Worm (Caenorhabditis elegans) whole organism, mixed stage, embryonic: ENCODE results near the gene acdh-13.

Experiments
- M03D4.4 ChIP-seq: sonication (generic microtip); optimal IDR thresholded peaks from 2 replicates; lab custom pipeline; 2017; ENCODE audit warnings: mild to moderate bottlenecking, missing genetic modification characterization, missing compliant biosample characterization
- bed-3 ChIP-seq: fragments of 200-800 bp; sonication (Bioruptor generic); optimal IDR thresholded peaks from 3 replicates; lab custom pipeline; 2018; ENCODE audit warnings: mild to moderate bottlenecking, missing genetic modification characterization, moderate library complexity, missing compliant biosample characterization
- ceh-39 ChIP-seq: fragments of 150-350 bp; optimal IDR thresholded peaks from 2 replicates; lab custom pipeline; 2014; ENCODE audit warnings: missing biosample characterization, missing genetic modification characterization
- ceh-43 ChIP-seq: fragments of 200-800 bp; sonication (Bioruptor generic); optimal IDR thresholded peaks from 2 replicates; lab custom pipeline; 2018; ENCODE audit warnings: mild to moderate bottlenecking, missing genetic modification characterization, moderate library complexity, missing compliant biosample characterization
- ceh-83 ChIP-seq: fragments of 200-800 bp; sonication (Bioruptor generic); optimal IDR thresholded peaks from 2 replicates; lab custom pipeline; 2018; ENCODE audit warnings: mild to moderate bottlenecking, missing genetic modification characterization, missing compliant biosample characterization
- cnd-1 ChIP-seq: fragments of 200-800 bp; sonication (Bioruptor generic); optimal IDR thresholded peaks from 2 replicates; lab custom pipeline; 2018; ENCODE audit warnings: mild to moderate bottlenecking, missing genetic modification characterization, missing compliant biosample characterization
- drap-1 ChIP-seq: fragments of 200-800 bp; sonication (Bioruptor generic); optimal IDR thresholded peaks from 3 replicates; lab custom pipeline; 2018; ENCODE audit warnings: mild to moderate bottlenecking, missing genetic modification characterization, missing compliant biosample characterization
- elt-1 ChIP-seq: sonication (generic microtip); optimal IDR thresholded peaks from 2 replicates; lab custom pipeline; 2017; ENCODE audit warnings: missing genetic modification characterization, mild to moderate bottlenecking, missing compliant biosample characterization, antibody characterized with exemption, moderate library complexity, borderline replicate concordance; ENCODE audit not compliant: insufficient read depth
- elt-3 ChIP-seq: fragments of 150-350 bp; optimal IDR thresholded peaks from 2 replicates; lab custom pipeline; 2014; ENCODE audit warnings: missing biosample characterization, missing genetic modification characterization
- flh-1 ChIP-seq: fragments of 200-800 bp; sonication (Bioruptor generic); optimal IDR thresholded peaks from 2 replicates; lab custom pipeline; 2018; ENCODE audit warnings: mild to moderate bottlenecking, missing genetic modification characterization, moderate library complexity, missing compliant biosample characterization
- ham-2 ChIP-seq: fragments of 200-800 bp; sonication (Bioruptor generic); optimal IDR thresholded peaks from 2 replicates; lab custom pipeline; 2018; ENCODE audit warnings: mild to moderate bottlenecking, missing genetic modification characterization, missing compliant biosample characterization
- hlh-1 ChIP-seq: fragments of 150-350 bp; optimal IDR thresholded peaks from 2 replicates; lab custom pipeline; 2014; ENCODE audit warnings: missing biosample characterization, missing genetic modification reagents, missing genetic modification characterization
- lin-13 ChIP-seq: fragments of 150-350 bp; optimal IDR thresholded peaks from 2 replicates; lab custom pipeline; 2014; ENCODE audit warnings: missing biosample characterization, missing genetic modification characterization
- lin-32 ChIP-seq: fragments of 200-800 bp; sonication (Bioruptor generic); optimal IDR thresholded peaks from 2 replicates; lab custom pipeline; 2018; ENCODE audit warnings: mild to moderate bottlenecking, missing genetic modification characterization, missing compliant biosample characterization
- lsy-2 ChIP-seq: fragments of 150-350 bp; optimal IDR thresholded peaks from 2 replicates; lab custom pipeline; 2014; ENCODE audit warnings: missing biosample characterization, missing genetic modification characterization
- mab-5 ChIP-seq: fragments of 150-350 bp; optimal IDR thresholded peaks from 2 replicates; lab custom pipeline; 2014; ENCODE audit warnings: missing biosample characterization, missing genetic modification characterization
- mep-1 ChIP-seq: fragments of 150-350 bp; optimal IDR thresholded peaks from 2 replicates; lab custom pipeline; 2017; ENCODE audit warnings: missing biosample characterization, missing genetic modification reagents, missing genetic modification characterization, inconsistent platforms
- nhr-12 ChIP-seq: fragments of 150-350 bp; optimal IDR thresholded peaks from 2 replicates; lab custom pipeline; 2014; ENCODE audit warnings: missing biosample characterization, missing genetic modification characterization
- nhr-2 ChIP-seq: fragments of 150-350 bp; optimal IDR thresholded peaks from 2 replicates; lab custom pipeline; 2014; ENCODE audit warnings: missing biosample characterization, missing genetic modification characterization
- nhr-237 ChIP-seq: fragments of 150-350 bp; optimal IDR thresholded peaks from 2 replicates; lab custom pipeline; 2014; ENCODE audit warnings: missing biosample characterization, missing genetic modification characterization
- nhr-28 ChIP-seq: fragments of 150-350 bp; optimal IDR thresholded peaks from 2 replicates; lab custom pipeline; 2014; ENCODE audit warnings: missing biosample characterization, missing genetic modification characterization
- nhr-76 ChIP-seq: sonication (generic microtip); optimal IDR thresholded peaks from 2 replicates; lab custom pipeline; 2017; ENCODE audit warnings: missing biosample characterization, missing genetic modification characterization
- pha-4 ChIP-seq: fragments of 150-350 bp; optimal IDR thresholded peaks from 2 replicates; lab custom pipeline; 2018; ENCODE audit warnings: missing biosample characterization, missing genetic modification reagents, missing genetic modification characterization
- sem-2 ChIP-seq: fragments of 200-800 bp; sonication (Bioruptor generic); optimal IDR thresholded peaks from 2 replicates; lab custom pipeline; 2018; ENCODE audit warnings: mild to moderate bottlenecking, missing genetic modification characterization, missing compliant biosample characterization
- snpc-4 ChIP-seq: fragments of 150-350 bp; optimal IDR thresholded peaks from 2 replicates; lab custom pipeline; 2014; ENCODE audit warnings: missing biosample characterization, missing genetic modification characterization
- sptf-1 ChIP-seq: sonication (generic microtip); optimal IDR thresholded peaks from 2 replicates; lab custom pipeline; 2017; ENCODE audit warnings: mild to moderate bottlenecking, missing genetic modification characterization, moderate library complexity, missing compliant biosample characterization
- tbx-8 ChIP-seq: fragments of 200-800 bp; sonication (Bioruptor generic); optimal IDR thresholded peaks from 2 replicates; lab custom pipeline; 2018; ENCODE audit warnings: mild to moderate bottlenecking, missing genetic modification characterization, moderate library complexity, missing compliant biosample characterization
- unc-120 ChIP-seq: sonication (generic microtip); optimal IDR thresholded peaks from 2 replicates; lab custom pipeline; 2017; ENCODE audit warnings: missing genetic modification characterization, missing compliant biosample characterization; ENCODE audit not compliant: poor library complexity, severe bottlenecking
- unc-39 ChIP-seq: fragments of 150-350 bp; optimal IDR thresholded peaks from 2 replicates; lab custom pipeline; 2014; ENCODE audit warnings: missing biosample characterization, missing genetic modification characterization
- unc-62 ChIP-seq: fragments of 150-350 bp; optimal IDR thresholded peaks from 2 replicates; lab custom pipeline; 2014; ENCODE audit warnings: missing biosample characterization, missing genetic modification reagents, missing genetic modification characterization
- zip-8 ChIP-seq: fragments of 150-350 bp; optimal IDR thresholded peaks from 2 replicates; lab custom pipeline; 2014; ENCODE audit warnings: missing biosample characterization, missing genetic modification characterization
- ztf-11 ChIP-seq: fragments of 150-350 bp; optimal IDR thresholded peaks from 2 replicates; lab custom pipeline; 2014; ENCODE audit warnings: missing biosample characterization, missing genetic modification characterization

The acdh-13 gene

DNA sequence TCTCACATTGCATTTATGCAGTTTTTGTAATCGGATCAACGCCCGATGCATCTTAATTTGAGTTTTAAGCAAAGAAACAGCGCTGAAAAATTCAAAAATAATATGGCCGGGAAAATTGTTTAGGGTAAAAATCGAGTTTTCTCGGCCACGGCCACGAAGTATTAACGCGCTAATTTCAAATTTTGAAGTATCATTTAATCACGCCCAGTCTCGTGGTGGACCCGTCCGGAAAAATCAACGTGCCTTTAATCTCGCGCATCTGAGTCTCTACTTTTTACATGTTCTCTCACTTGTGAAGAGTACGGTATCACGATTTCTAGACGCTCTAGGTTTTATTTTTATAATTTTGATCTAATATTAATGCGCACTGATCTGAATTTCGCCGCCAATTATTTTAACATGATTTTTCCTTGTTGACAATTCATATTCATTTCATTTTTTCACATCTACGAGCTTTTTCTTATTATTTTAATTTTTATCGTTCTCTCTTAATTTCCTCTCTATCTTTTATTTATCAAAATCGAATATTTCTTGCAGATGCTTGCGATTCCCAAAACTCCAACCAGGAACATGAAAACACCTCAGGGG is at the start of gene acdh-13, which contains the start of gene mesp-1:
Gene acdh-13 (minus strand): TSS at position 51 of the 588 bp plus-strand sequence.
Gene mesp-1 (plus strand): TSS at position 538 of the 588 bp plus-strand sequence.
- TF ChIP-seq lsy-2 (no peak), bed-3 (GFP tag; lab: Kevin White, UChicago) (no peak), ceh-43 (GFP tag; lab: Kevin White, UChicago) (no peak), nhr-12 (tag; lab: Kevin White, UChicago) (no peak), nhr-237 (tag; lab: Kevin White, UChicago) (no peak), flh-1 (no peak), mep-1 (tag; lab: Kevin White, UChicago) (no peak), ham-2 (GFP tag; lab: Kevin White, UChicago) (no peak), lin-13 (tag; lab: Kevin White, UChicago) (no peak), ztf-11 (no peak), elt-1 (no peak), sptf-1 (tag; lab: Kevin White, UChicago) (no peak), elt-3 (no peak), pha-4 (tag; lab: Kevin White, UChicago) (no peak), unc-120 (no peak), ceh-83 (GFP tag; lab: Kevin White, UChicago) (no peak), tbx-8 (GFP tag; lab: Kevin White, UChicago) (no peak), unc-39 (no peak), sem-2 (no peak), zip-8 (tag; lab: Kevin White, UChicago) (no peak)

DNA sequence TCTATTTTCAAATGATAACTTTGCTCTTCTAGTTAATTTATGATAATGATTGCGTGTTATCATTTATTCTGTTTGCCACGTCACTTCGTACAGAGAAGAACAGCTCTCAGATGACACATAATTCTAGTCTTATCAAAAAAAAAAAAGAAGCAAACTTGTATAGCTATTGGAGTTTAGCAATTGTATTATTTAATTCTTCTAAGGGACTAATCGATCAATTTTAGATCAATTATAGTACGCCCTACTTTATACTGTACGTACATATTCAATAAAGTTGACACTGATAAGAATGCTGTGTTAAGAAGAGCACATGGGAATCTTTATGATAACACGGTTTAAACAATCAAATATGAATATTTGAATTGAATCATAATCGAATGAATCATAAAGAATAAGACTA is 43.6 kb upstream of the acdh-13 start:
- TF ChIP-seq nhr-28 (tag; lab: Kevin White, UChicago): no peak
- no peak for TF ChIP-seq zip-8 (tag; lab: Kevin White, UChicago)
- no peak for TF ChIP-seq mab-5 (tag; lab: Kevin White, UChicago)
- no peak for TF ChIP-seq nhr-2 (tag; lab: Kevin White, UChicago)
- TF ChIP-seq pha-4 (tag; lab: Kevin White, UChicago): no peak
- TF ChIP-seq mep-1 (tag; lab: Kevin White, UChicago): no peak
- TF ChIP-seq lin-13 (tag; lab: Kevin White, UChicago): no peak
- no peak for TF ChIP-seq elt-3
- TF ChIP-seq drap-1 (GFP tag; lab: Kevin White, UChicago): no peak
- no peak for TF ChIP-seq lin-32 (GFP tag; lab: Kevin White, UChicago)
- TF ChIP-seq cnd-1 (tag; lab: Kevin White, UChicago): no peak
- no peak for TF ChIP-seq unc-62 (GFP tag; lab: Kevin White, UChicago)
- no peak for TF ChIP-seq unc-39
- TF ChIP-seq ceh-83 (GFP tag; lab: Kevin White, UChicago): no peak
- TF ChIP-seq ztf-11: no peak
- TF ChIP-seq nhr-76 (tag; lab: Kevin White, UChicago): no peak
- no peak for TF ChIP-seq sptf-1 (tag; lab: Kevin White, UChicago)
- no peak for TF ChIP-seq ceh-39 (tag; lab: Kevin White, UChicago)

DNA sequence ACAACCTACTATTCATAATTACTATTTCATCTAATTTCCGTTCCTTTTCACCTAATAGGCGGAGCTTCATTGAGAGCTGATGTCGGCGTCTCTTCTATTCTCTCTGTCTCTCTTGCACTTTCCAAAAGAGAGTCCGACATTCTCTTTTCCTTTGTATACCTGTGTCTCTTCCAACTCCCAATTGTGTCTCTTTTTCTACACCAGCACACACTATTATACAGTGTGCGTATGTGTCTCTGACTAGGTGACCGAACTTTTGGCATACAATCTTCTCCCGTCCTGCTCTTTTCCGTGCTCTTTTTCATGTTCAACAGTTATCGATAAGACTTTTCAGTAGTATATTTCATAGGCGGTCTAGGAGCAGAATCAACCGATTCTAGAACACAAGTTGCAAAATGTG is 41.6 kb upstream of the acdh-13 start:
- TF ChIP-seq sem-2 (no peak), pha-4 (tag; lab: Kevin White, UChicago) (peak; percentile 14)

DNA sequence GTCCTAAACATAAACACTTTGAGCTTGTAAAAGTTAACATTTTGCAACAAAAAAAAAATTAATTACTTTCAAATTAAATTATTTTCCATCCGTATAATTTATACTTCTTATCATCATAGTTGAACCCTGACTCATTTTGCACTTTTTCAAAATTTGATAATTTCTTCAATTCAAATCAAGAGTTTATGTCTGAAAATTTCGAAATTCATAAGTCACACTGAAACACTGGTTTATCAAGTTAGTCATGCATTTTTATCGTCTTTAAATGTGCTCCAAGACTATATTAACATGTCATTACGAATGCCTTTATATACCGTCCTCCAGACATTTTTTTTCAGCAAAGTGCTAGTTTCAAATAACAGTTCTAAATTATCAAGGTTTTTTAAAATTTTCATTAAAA is 41.0 kb upstream of the acdh-13 start:
- TF ChIP-seq nhr-237 (tag; lab: Kevin White, UChicago) (no peak), tbx-8 (GFP tag; lab: Kevin White, UChicago) (no peak), ceh-43 (GFP tag; lab: Kevin White, UChicago) (no peak), lsy-2 (no peak), nhr-12 (tag; lab: Kevin White, UChicago) (no peak), unc-120 (no peak), snpc-4 (tag; lab: Kevin White, UChicago) (no peak), nhr-2 (tag; lab: Kevin White, UChicago) (no peak), ztf-11 (no peak), cnd-1 (tag; lab: Kevin White, UChicago) (no peak), ceh-83 (GFP tag; lab: Kevin White, UChicago) (no peak)

DNA sequence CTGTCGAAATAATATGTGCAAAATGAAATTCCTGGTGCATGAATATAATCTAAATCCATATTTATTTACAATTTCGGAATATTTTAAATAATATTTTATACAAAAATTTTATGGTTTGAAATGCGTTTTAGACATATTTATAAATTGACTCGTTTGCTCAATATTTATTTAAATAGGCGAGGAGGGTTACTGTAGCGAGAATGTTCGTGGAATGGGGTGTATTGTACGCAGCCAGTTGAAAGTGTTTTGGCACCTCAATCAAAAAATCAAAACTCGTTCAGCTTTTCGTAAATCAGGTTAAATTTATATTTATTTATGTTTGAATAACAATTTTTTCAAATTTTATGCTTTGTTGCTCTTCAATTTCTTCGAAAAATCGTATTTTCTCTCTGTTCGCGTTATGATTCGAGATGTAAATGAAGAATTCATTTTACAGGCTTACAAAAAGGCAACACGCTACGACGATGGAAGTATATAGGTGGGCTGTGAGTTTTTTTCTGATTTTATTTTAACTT is 40.1 kb upstream of the acdh-13 start, which contains the start of gene hyl-1:
Gene hyl-1 (plus strand): TSS at position 465 of the 515 bp plus-strand sequence.
- TF ChIP-seq mep-1 (tag; lab: Kevin White, UChicago) (no peak), sem-2 (no peak), hlh-1 (no peak), nhr-2 (tag; lab: Kevin White, UChicago) (no peak), nhr-12 (tag; lab: Kevin White, UChicago) (no peak), M03D4.4 (tag; lab: Kevin White, UChicago) (no peak), ceh-39 (tag; lab: Kevin White, UChicago) (no peak), sptf-1 (tag; lab: Kevin White, UChicago) (no peak), nhr-28 (tag; lab: Kevin White, UChicago) (no peak), ztf-11 (no peak), nhr-76 (tag; lab: Kevin White, UChicago) (no peak), pha-4 (tag; lab: Kevin White, UChicago) (no peak)
